Worm (Caenorhabditis elegans): ENCODE measurements around the gene srh-17.

DNA sequence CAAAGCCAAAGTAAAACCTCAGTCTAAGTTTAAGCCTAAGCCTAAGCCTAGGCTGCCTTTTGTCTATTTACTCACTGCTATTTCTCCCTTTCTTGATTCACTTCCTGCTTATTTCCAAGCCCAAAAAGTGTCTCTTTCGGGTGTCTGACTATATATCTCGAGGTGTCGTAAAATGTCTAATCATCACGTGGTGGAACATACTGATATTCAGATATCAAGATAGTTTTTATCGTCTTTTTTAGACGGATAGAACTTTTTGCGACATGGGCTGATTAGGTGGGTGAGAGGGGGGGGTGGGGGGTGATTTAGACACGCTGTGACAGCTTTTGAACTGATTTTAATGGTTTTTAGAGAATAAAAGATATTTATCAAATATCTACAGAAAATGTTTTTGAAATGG, 4.1 kb upstream of the srh-17 start:
- TF ChIP-seq lin-39 (tag; optimal IDR thresholded peaks at IDR 0.05) (no peak), ZK546.5 (tag; optimal IDR thresholded peaks at IDR 0.05) (no peak), snpc-4 (tag; optimal IDR thresholded peaks at IDR 0.05) (no peak), nhr-25 (tag; optimal IDR thresholded peaks at IDR 0.05) (no peak), elt-1 (tag; optimal IDR thresholded peaks at IDR 0.05) (no peak), elt-2 (tag; optimal IDR thresholded peaks at IDR 0.05) (no peak), pqm-1 (tag; optimal IDR thresholded peaks at IDR 0.05) (no peak), ztf-11 (tag; optimal IDR thresholded peaks at IDR 0.05) (no peak), egl-27 (tag; optimal IDR thresholded peaks at IDR 0.05) (no peak), ztf-4 (tag; optimal IDR thresholded peaks at IDR 0.05) (no peak), nhr-12 (tag; optimal IDR thresholded peaks at IDR 0.05) (no peak), ama-1 (optimal IDR thresholded peaks at IDR 0.05) (no peak), nhr-77 (tag; optimal IDR thresholded peaks at IDR 0.05) (no peak)
